Worm (Caenorhabditis elegans) whole organism, midembryonic: ENCODE results near the gene C05C10.7.

ENCODE experiments used
- T22C8.4 ChIP-seq: fragments of 200-800 bp; sonication (Bioruptor generic); IDR thresholded peaks from 2 replicates; pipeline ENCODE4 v1.3.6; 2022; ENCODE audit warnings: missing genetic modification characterization, missing compliant biosample characterization
- cog-1 ChIP-seq: sonication (generic microtip); optimal IDR thresholded peaks from 2 replicates; lab custom pipeline; 2016; ENCODE audit warnings: missing genetic modification characterization, missing compliant biosample characterization
- flt-1 ChIP-seq: fragments of 200-800 bp; sonication (Bioruptor generic); IDR thresholded peaks from 2 replicates; pipeline ENCODE4 v1.3.6; 2022; ENCODE audit warnings: missing genetic modification characterization, missing compliant biosample characterization
- klf-2 ChIP-seq: fragments of 200-800 bp; sonication (Bioruptor generic); conservative IDR thresholded peaks from 2 replicates; pipeline ENCODE4 v1.3.6; 2022; ENCODE audit warnings: missing genetic modification reagents, missing genetic modification characterization, missing compliant biosample characterization
- med-1 ChIP-seq: sonication (generic microtip); optimal IDR thresholded peaks from 2 replicates; lab custom pipeline; 2017; ENCODE audit warnings: missing genetic modification characterization, mild to moderate bottlenecking, missing compliant biosample characterization, antibody characterized with exemption, missing genetic modification reagents; ENCODE audit not compliant: insufficient read depth
- ztf-29 ChIP-seq: fragments of 200-800 bp; sonication (Bioruptor generic); IDR thresholded peaks from 2 replicates; pipeline ENCODE4 v1.3.6; 2022; ENCODE audit warnings: missing genetic modification reagents, missing genetic modification characterization, missing compliant biosample characterization

DNA sequence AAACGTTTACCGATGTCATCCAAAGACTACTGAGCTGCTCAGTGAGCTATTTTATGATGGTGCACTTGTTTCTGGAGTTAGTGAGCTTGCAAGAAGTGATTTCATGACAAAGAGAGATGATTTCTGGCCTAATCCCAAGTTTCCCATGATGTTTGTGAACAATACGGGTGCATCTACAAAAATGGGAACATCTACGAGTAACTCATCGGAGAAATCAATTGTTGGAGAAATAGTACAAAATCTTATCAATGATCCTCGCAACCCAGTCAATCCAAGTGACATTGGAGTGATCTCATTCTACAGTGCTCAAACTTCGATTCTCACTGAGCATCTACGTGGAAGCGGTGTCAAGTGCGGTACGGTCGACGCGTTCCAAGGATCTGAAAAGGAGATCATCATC lies 10.3 kb downstream of the C05C10.7 start:
- no peak for TF ChIP-seq flt-1 (GFP tag; lab: Robert Waterston, UW)
- no peak for TF ChIP-seq ztf-29
- no peak for TF ChIP-seq klf-2 (GFP tag; lab: Robert Waterston, UW)
- TF ChIP-seq cog-1: no peak
- no peak for TF ChIP-seq med-1
- TF ChIP-seq T22C8.4: no peak
